Fruit fly (Drosophila melanogaster) whole organism, wandering third instar larva: ENCODE data around the gene CG43402.

Experiments
- Abd-B ChIP-seq: fragments of >200 bp; optimal IDR thresholded peaks from 2 replicates; lab custom pipeline; 2017; ENCODE audit warnings: missing biosample characterization, missing genetic modification characterization
- CG32264 ChIP-seq: fragments of 200-800 bp; sonication (Bioruptor generic); optimal IDR thresholded peaks from 2 replicates; lab custom pipeline; 2016; ENCODE audit warnings: missing biosample characterization, missing genetic modification characterization
- CG9705 ChIP-seq: fragments of 200-800 bp; sonication (Bioruptor generic); optimal IDR thresholded peaks from 2 replicates; lab custom pipeline; 2018; ENCODE audit warnings: missing biosample characterization, mild to moderate bottlenecking, missing genetic modification characterization
- CrebA ChIP-seq: fragments of 200-800 bp; sonication (Bioruptor generic); optimal IDR thresholded peaks from 2 replicates; lab custom pipeline; 2016; ENCODE audit warnings: missing biosample characterization, mild to moderate bottlenecking, missing genetic modification characterization, borderline replicate concordance
- Dfd ChIP-seq: fragments of >200 bp; optimal IDR thresholded peaks from 2 replicates; lab custom pipeline; 2017; ENCODE audit warnings: missing biosample characterization, missing genetic modification characterization
- Dif ChIP-seq: fragments of 200-275, 200-300 bp; sonication (Bioruptor generic); optimal IDR thresholded peaks from 2 replicates; lab custom pipeline; 2018; ENCODE audit warnings: missing biosample characterization, missing genetic modification characterization; ENCODE audit not compliant: partially characterized antibody
- GATAd ChIP-seq: sonication (Bioruptor generic); optimal IDR thresholded peaks from 2 replicates; lab custom pipeline; 2016; ENCODE audit warnings: missing biosample characterization, missing genetic modification characterization
- HLH106 ChIP-seq: fragments of 200-800 bp; optimal IDR thresholded peaks from 3 replicates; lab custom pipeline; 2019; ENCODE audit warnings: missing biosample characterization, mild to moderate bottlenecking, missing genetic modification characterization, moderate library complexity
- Hnf4 ChIP-seq: fragments of 200-800 bp; sonication (Bioruptor generic); optimal IDR thresholded peaks from 2 replicates; lab custom pipeline; 2016; ENCODE audit warnings: missing biosample characterization, mild to moderate bottlenecking, missing genetic modification characterization
- Hr78 ChIP-seq: fragments of >200 bp; optimal IDR thresholded peaks from 2 replicates; lab custom pipeline; 2017; ENCODE audit warnings: missing biosample characterization, missing genetic modification characterization
- Jra ChIP-seq: sonication (Bioruptor generic); optimal IDR thresholded peaks from 2 replicates; lab custom pipeline; 2016; ENCODE audit warnings: missing biosample characterization, missing genetic modification characterization
- Mio ChIP-seq: sonication (Bioruptor generic); optimal IDR thresholded peaks from 2 replicates; lab custom pipeline; 2016; ENCODE audit warnings: missing biosample characterization, missing genetic modification characterization
- Myc ChIP-seq: fragments of >200 bp; optimal IDR thresholded peaks from 2 replicates; lab custom pipeline; 2017
- OdsH ChIP-seq: fragments of 200-800 bp; sonication (Bioruptor generic); optimal IDR thresholded peaks from 2 replicates; lab custom pipeline; 2016; ENCODE audit warnings: missing biosample characterization, mild to moderate bottlenecking, missing genetic modification characterization
- Sp1 ChIP-seq: fragments of 200-800 bp; sonication (Bioruptor generic); optimal IDR thresholded peaks from 3 replicates; lab custom pipeline; 2019; ENCODE audit warnings: missing biosample characterization, mild to moderate bottlenecking, missing genetic modification characterization, moderate library complexity
- Vsx2 ChIP-seq: fragments of 200-300, 225-300 bp; sonication (Bioruptor generic); optimal IDR thresholded peaks from 2 replicates; lab custom pipeline; 2018; ENCODE audit warnings: missing biosample characterization, missing genetic modification characterization; ENCODE audit not compliant: partially characterized antibody
- br ChIP-seq: fragments of 200-800 bp; sonication (Bioruptor generic); optimal IDR thresholded peaks from 2 replicates; lab custom pipeline; 2016; ENCODE audit warnings: missing biosample characterization, missing genetic modification characterization
- brk ChIP-seq: fragments of 200-800 bp; sonication (Bioruptor generic); optimal IDR thresholded peaks from 2 replicates; lab custom pipeline; 2016; ENCODE audit warnings: missing biosample characterization, mild to moderate bottlenecking, missing genetic modification characterization
- dl ChIP-seq, 2 experiments: fragments of 175-275, 200-275 bp in 1 of 2; fragments of 200-275 bp in 1 of 2; sonication (Bioruptor generic); optimal IDR thresholded peaks; lab custom pipeline; 2018; ENCODE audit warnings: mild to moderate bottlenecking in 2 of 2, missing biosample characterization in 2 of 2, missing genetic modification characterization in 2 of 2, moderate library complexity in 2 of 2; ENCODE audit not compliant: partially characterized antibody in 2 of 2, insufficient read depth in 1 of 2
- dmrt93B ChIP-seq: fragments of 200-800 bp; sonication (Bioruptor generic); optimal IDR thresholded peaks from 2 replicates; lab custom pipeline; 2018; ENCODE audit warnings: missing biosample characterization, mild to moderate bottlenecking, missing genetic modification characterization
- dsf ChIP-seq: sonication (Bioruptor generic); optimal IDR thresholded peaks from 2 replicates; lab custom pipeline; 2016; ENCODE audit warnings: missing biosample characterization, missing genetic modification characterization, borderline replicate concordance
- ey ChIP-seq: fragments of 200-800 bp; sonication (Bioruptor generic); optimal IDR thresholded peaks from 2 replicates; lab custom pipeline; 2016; ENCODE audit warnings: missing biosample characterization, missing genetic modification characterization
- foxo ChIP-seq, 2 experiments: fragments of 200-800 bp; sonication (Bioruptor generic); optimal IDR thresholded peaks; 2 replicates in 1 of 2; 3 replicates in 1 of 2; lab custom pipeline; 2016 to 2017; ENCODE audit warnings: missing biosample characterization in 2 of 2, missing genetic modification characterization in 2 of 2
- fru ChIP-seq: fragments of 200-800 bp; sonication (Bioruptor generic); optimal IDR thresholded peaks from 3 replicates; lab custom pipeline; 2016; ENCODE audit warnings: missing biosample characterization, mild to moderate bottlenecking, missing genetic modification characterization
- h ChIP-seq: fragments of 200-800 bp; sonication (Bioruptor generic); optimal IDR thresholded peaks from 3 replicates; lab custom pipeline; 2016; ENCODE audit warnings: missing biosample characterization, mild to moderate bottlenecking, missing genetic modification characterization
- jim ChIP-seq: fragments of 175-275, 200-325 bp; sonication (Bioruptor generic); optimal IDR thresholded peaks from 2 replicates; lab custom pipeline; 2016; ENCODE audit warnings: missing biosample characterization, mild to moderate bottlenecking, missing genetic modification characterization
- lola ChIP-seq: fragments of >200 bp; optimal IDR thresholded peaks from 2 replicates; lab custom pipeline; 2017; ENCODE audit warnings: missing biosample characterization, missing genetic modification characterization
- psq ChIP-seq: fragments of 200-800 bp; sonication (Bioruptor generic); optimal IDR thresholded peaks from 3 replicates; lab custom pipeline; 2017; ENCODE audit warnings: missing biosample characterization, mild to moderate bottlenecking, missing genetic modification characterization, moderate library complexity
- rgr ChIP-seq: fragments of 200-800 bp; sonication (Bioruptor generic); optimal IDR thresholded peaks from 3 replicates; lab custom pipeline; 2016; ENCODE audit warnings: missing biosample characterization, mild to moderate bottlenecking, missing genetic modification characterization
- sage ChIP-seq: fragments of 200-800 bp; sonication (Bioruptor generic); optimal IDR thresholded peaks from 2 replicates; lab custom pipeline; 2016; ENCODE audit warnings: missing biosample characterization, mild to moderate bottlenecking, missing genetic modification characterization
- sv ChIP-seq: fragments of 200-800 bp; sonication (Bioruptor generic); optimal IDR thresholded peaks from 3 replicates; lab custom pipeline; 2016; ENCODE audit warnings: missing biosample characterization, missing genetic modification characterization
- tai ChIP-seq: sonication (Bioruptor generic); optimal IDR thresholded peaks from 2 replicates; lab custom pipeline; 2016; ENCODE audit warnings: missing biosample characterization, missing genetic modification characterization
- usp ChIP-seq: fragments of >200 bp; optimal IDR thresholded peaks from 2 replicates; lab custom pipeline; 2017; ENCODE audit warnings: missing biosample characterization, missing genetic modification characterization
- woc ChIP-seq: sonication (Bioruptor generic); optimal IDR thresholded peaks from 2 replicates; lab custom pipeline; 2016; ENCODE audit warnings: missing biosample characterization, mild to moderate bottlenecking, missing genetic modification characterization

Gene CG43402

dm6 chr2L:1420287-1420686 is 22.1 kb upstream of the CG43402 start, which contains the start of gene robo2 (continued):
- TF ChIP-seq sv (GFP tag; lab: Kevin White, UChicago), result peak; percentile 13
- peak; percentile 5 for TF ChIP-seq Jra (GFP tag; lab: Kevin White, UChicago)
- TF ChIP-seq CrebA (GFP tag; lab: Kevin White, UChicago), result peak; percentile 65
- peak; percentile 69 for TF ChIP-seq Dif (GFP tag; lab: Kevin White, UChicago)

dm6 chr2L:1421460-1422332 is 20.7 kb upstream of the CG43402 start:
- no peak for TF ChIP-seq HLH106 (tag; lab: Kevin White, UChicago)
- no peak for TF ChIP-seq Abd-B (GFP tag; lab: Kevin White, UChicago)
- no peak for TF ChIP-seq Jra (GFP tag; lab: Kevin White, UChicago)
- TF ChIP-seq brk, result no peak

dm6 chr2L:1422725-1423124 is 19.7 kb upstream of the CG43402 start:
- no peak for TF ChIP-seq Dif (GFP tag; lab: Kevin White, UChicago)
- peak; percentile 55 for TF ChIP-seq Sp1
- peak; percentile 30 for TF ChIP-seq dmrt93B (GFP tag; lab: Kevin White, UChicago)
- TF ChIP-seq sage, result peak; percentile 74
- peak; percentile 72 for TF ChIP-seq ey (GFP tag; lab: Kevin White, UChicago)
- peak; percentile 71 for TF ChIP-seq fru (GFP tag; lab: Kevin White, UChicago)
- TF ChIP-seq dsf (GFP tag; lab: Kevin White, UChicago), result no peak
- TF ChIP-seq usp, result no peak
- TF ChIP-seq Hnf4, result peak; percentile 63
- peak; percentile 49 for TF ChIP-seq woc (GFP tag; lab: Kevin White, UChicago)
- TF ChIP-seq OdsH (GFP tag; lab: Kevin White, UChicago), result peak; percentile 64
- TF ChIP-seq sv (GFP tag; lab: Kevin White, UChicago), result peak; percentile 56
- TF ChIP-seq foxo (GFP tag; optimal IDR thresholded peaks at IDR 0.05; lab: Kevin White, UChicago), result peak in 1 of 2 experiments; percentile 77
- peak; percentile 68 for TF ChIP-seq br (GFP tag; lab: Kevin White, UChicago)
- peak; percentile 69 for TF ChIP-seq rgr (GFP tag; lab: Kevin White, UChicago)
- TF ChIP-seq h (GFP tag; lab: Kevin White, UChicago), result peak; percentile 81
- no peak for TF ChIP-seq Hr78 (GFP tag; lab: Kevin White, UChicago)
- no peak for TF ChIP-seq Jra (GFP tag; lab: Kevin White, UChicago)
- TF ChIP-seq Mio, result no peak
- TF ChIP-seq lola (GFP tag; lab: Kevin White, UChicago), result no peak
- no peak for TF ChIP-seq Dfd (GFP tag; lab: Kevin White, UChicago)
- peak; percentile 40 for TF ChIP-seq HLH106 (tag; lab: Kevin White, UChicago)
- peak; percentile 54 for TF ChIP-seq psq (GFP tag; lab: Kevin White, UChicago)
- peak; percentile 6 for TF ChIP-seq brk
- TF ChIP-seq Abd-B (GFP tag; lab: Kevin White, UChicago), result no peak
- TF ChIP-seq Vsx2 (GFP tag; lab: Kevin White, UChicago), result no peak
- no peak for TF ChIP-seq dl (GFP tag; optimal IDR thresholded peaks at IDR 0.05; lab: Kevin White, UChicago; ENCODE audit: insufficient read depth in 1 of 2, partially characterized antibody in 2 of 2)
- no peak for TF ChIP-seq tai
- TF ChIP-seq GATAd (GFP tag; lab: Kevin White, UChicago), result no peak
- TF ChIP-seq CG9705 (GFP tag; lab: Kevin White, UChicago), result no peak
- peak; percentile 13 for TF ChIP-seq CG32264 (GFP tag; lab: Kevin White, UChicago)
- TF ChIP-seq Myc, result no peak

dm6 chr2L:1423832-1424382 is 18.5 kb upstream of the CG43402 start:
- TF ChIP-seq CG32264 (GFP tag; lab: Kevin White, UChicago) (no peak), Vsx2 (GFP tag; lab: Kevin White, UChicago) (no peak), tai (no peak), sage (no peak), ey (GFP tag; lab: Kevin White, UChicago) (no peak), jim (GFP tag; lab: Kevin White, UChicago) (no peak), foxo (GFP tag; optimal IDR thresholded peaks at IDR 0.05; lab: Kevin White, UChicago) (no peak), HLH106 (tag; lab: Kevin White, UChicago) (no peak), h (GFP tag; lab: Kevin White, UChicago) (no peak), woc (GFP tag; lab: Kevin White, UChicago) (no peak), fru (GFP tag; lab: Kevin White, UChicago) (no peak), lola (GFP tag; lab: Kevin White, UChicago) (no peak), brk (no peak), Abd-B (GFP tag; lab: Kevin White, UChicago) (no peak), dl (GFP tag; optimal IDR thresholded peaks at IDR 0.05; lab: Kevin White, UChicago; ENCODE audit: insufficient read depth in 1 of 2, partially characterized antibody in 2 of 2) (no peak)
